Fruit fly (Drosophila melanogaster): ENCODE data around the gene Rpn3.

Rpn3 gene

dm6 chr2L:19023972-19024743 is 27.4 kb upstream of the Rpn3 start (continued):
- TF ChIP-seq CG2116 (GFP tag; optimal IDR thresholded peaks at IDR 0.05) (no peak), Myb (GFP tag; optimal IDR thresholded peaks at IDR 0.05) (no peak), inv (GFP tag; IDR thresholded peaks at IDR 0.05; ENCODE audit: partially characterized antibody) (no peak), zfh2 (GFP tag; optimal IDR thresholded peaks at IDR 0.05) (no peak), dan (GFP tag; IDR thresholded peaks at IDR 0.05) (no peak), E2f2 (GFP tag; IDR thresholded peaks at IDR 0.05) (peak; percentile 25; the same call in 1 of the 2 replicates), CG9215 (GFP tag; IDR thresholded peaks at IDR 0.05) (peak; percentile 46; the same call in 1 of the 2 replicates), CG8944 (GFP tag; optimal IDR thresholded peaks at IDR 0.05) (no peak), fru (optimal IDR thresholded peaks at IDR 0.05) (no peak), CG11085 (GFP tag; IDR thresholded peaks at IDR 0.05) (no peak), her (GFP tag; optimal IDR thresholded peaks at IDR 0.05) (no peak), CG6272 (GFP tag; IDR thresholded peaks at IDR 0.05) (no peak), grn (GFP tag; optimal IDR thresholded peaks at IDR 0.05) (no peak), Fer2 (tag; optimal IDR thresholded peaks at IDR 0.05) (peak; percentile 57), CG30020 (tag; optimal IDR thresholded peaks at IDR 0.05) (peak; percentile 10), CG10462 (GFP tag; optimal IDR thresholded peaks at IDR 0.05) (no peak), abd-A (tag; optimal IDR thresholded peaks at IDR 0.05) (peak; percentile 90), CG30431 (GFP tag; optimal IDR thresholded peaks at IDR 0.05) (no peak), gce (GFP tag; IDR thresholded peaks at IDR 0.05) (no peak), insv (GFP tag; optimal IDR thresholded peaks at IDR 0.05) (peak in 1 of 2 experiments; percentile 5), wor (GFP tag; IDR thresholded peaks at IDR 0.05) (peak; percentile 47; the same call in 1 of the 2 replicates), CG12219 (GFP tag; optimal IDR thresholded peaks at IDR 0.05) (peak; percentile 54), nau (GFP tag; optimal IDR thresholded peaks at IDR 0.05) (peak; percentile 54), psq (GFP tag; optimal IDR thresholded peaks at IDR 0.05) (peak; percentile 38), Ssrp (tag; optimal IDR thresholded peaks at IDR 0.05) (peak; percentile 76), esg (GFP tag; conservative IDR thresholded peaks at IDR 0.05) (peak; percentile 49; the same call in 1 of the 2 replicates), Oaz (GFP tag; IDR thresholded peaks at IDR 0.05) (no peak), dimm (GFP tag; IDR thresholded peaks at IDR 0.05) (no peak), row (GFP tag; IDR thresholded peaks at IDR 0.05) (peak; percentile 70), peb (GFP tag; IDR thresholded peaks at IDR 0.05) (no peak; the same call in 1 of the 2 replicates), usp (GFP tag; optimal IDR thresholded peaks at IDR 0.05) (no peak), toy (GFP tag; IDR thresholded peaks at IDR 0.05) (0 out of 2 replicates have a peak, but pooled peaks have one; percentile 11), CG9727 (GFP tag; optimal IDR thresholded peaks at IDR 0.05) (peak; percentile 70), tio (GFP tag; optimal IDR thresholded peaks at IDR 0.05) (peak; percentile 40), CG5180 (GFP tag; optimal IDR thresholded peaks at IDR 0.05) (peak; percentile 58), jing (GFP tag; optimal IDR thresholded peaks at IDR 0.05) (peak; percentile 41), MTF-1 (GFP tag; optimal IDR thresholded peaks at IDR 0.05; ENCODE audit: borderline replicate concordance) (no peak), CkIIα-i1 (GFP tag; IDR thresholded peaks at IDR 0.05) (no peak), Eip74EF (GFP tag; optimal IDR thresholded peaks at IDR 0.05) (peak in 1 of 2 experiments; percentile 66), CG3726 (GFP tag; IDR thresholded peaks at IDR 0.05) (no peak), CG12942 (GFP tag; optimal IDR thresholded peaks at IDR 0.05) (peak; percentile 35), h (optimal IDR thresholded peaks at IDR 0.05) (no peak), vfl (GFP tag; optimal IDR thresholded peaks at IDR 0.05) (peak; percentile 38), CG18476 (GFP tag; optimal IDR thresholded peaks at IDR 0.05) (peak; percentile 35), twi (tag; optimal IDR thresholded peaks at IDR 0.05) (peak; percentile 24), Antp (GFP tag; optimal IDR thresholded peaks at IDR 0.05) (no peak), sd (tag; optimal IDR thresholded peaks at IDR 0.05) (peak; percentile 60), mirr (GFP tag; optimal IDR thresholded peaks at IDR 0.05) (peak; percentile 62), CG1647 (GFP tag; optimal IDR thresholded peaks at IDR 0.05) (no peak), croc (GFP tag; conservative IDR thresholded peaks at IDR 0.05) (no peak; the same call in 2 of the 3 replicates)
